Fruit fly (Drosophila melanogaster) whole organism: ENCODE results near the gene CG16863.

ENCODE experiments used
- CG8478 ChIP-seq: fragments of >200 bp; optimal IDR thresholded peaks from 2 replicates; lab custom pipeline; 2018; ENCODE audit warnings: inconsistent platforms
- Dll ChIP-seq: fragments of >200 bp; optimal IDR thresholded peaks from 2 replicates; lab custom pipeline; 2017
- EcR ChIP-seq, 2 experiments: fragments of >200 bp; optimal IDR thresholded peaks; 2 replicates each; lab custom pipeline; 2017; ENCODE audit warnings: missing biosample characterization in 2 of 2, missing genetic modification characterization in 2 of 2, missing genetic modification reagents in 2 of 2
- pan ChIP-seq: fragments of >200 bp; optimal IDR thresholded peaks from 2 replicates; lab custom pipeline; 2017
- psq ChIP-seq: fragments of >200 bp; optimal IDR thresholded peaks from 2 replicates; lab custom pipeline; 2017
- usp ChIP-seq: fragments of >200 bp; optimal IDR thresholded peaks from 2 replicates; lab custom pipeline; 2017; ENCODE audit warnings: missing biosample characterization, missing genetic modification characterization, mixed read lengths

Gene CG16863

DNA sequence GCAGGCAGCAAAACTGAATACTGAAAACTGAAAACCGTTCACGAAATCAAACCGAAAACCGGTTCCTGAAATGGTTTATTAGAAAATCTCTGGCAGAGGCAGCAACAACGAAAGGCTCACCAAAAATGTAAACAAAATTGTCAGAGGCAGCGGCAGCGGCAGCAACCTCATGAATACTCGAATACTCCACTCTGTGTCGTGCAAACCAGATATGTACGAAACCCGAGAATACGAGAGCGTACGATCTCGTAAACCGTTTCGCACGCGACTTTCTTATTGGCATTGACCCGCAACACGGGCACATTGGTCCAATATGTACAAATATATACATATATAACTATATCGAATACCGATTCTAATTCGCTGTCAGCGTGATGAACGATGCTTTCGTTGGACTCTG is 46.8 kb downstream of the CG16863 start:
- TF ChIP-seq usp (GFP tag; lab: Kevin White, UChicago): no peak
- TF ChIP-seq EcR (GFP tag; optimal IDR thresholded peaks at IDR 0.05; lab: Kevin White, UChicago): no peak
- TF ChIP-seq psq (lab: Kevin White, UChicago): no peak
- no peak for TF ChIP-seq CG8478 (lab: Kevin White, UChicago)
- no peak for TF ChIP-seq pan (lab: Kevin White, UChicago)
- TF ChIP-seq Dll: no peak

DNA sequence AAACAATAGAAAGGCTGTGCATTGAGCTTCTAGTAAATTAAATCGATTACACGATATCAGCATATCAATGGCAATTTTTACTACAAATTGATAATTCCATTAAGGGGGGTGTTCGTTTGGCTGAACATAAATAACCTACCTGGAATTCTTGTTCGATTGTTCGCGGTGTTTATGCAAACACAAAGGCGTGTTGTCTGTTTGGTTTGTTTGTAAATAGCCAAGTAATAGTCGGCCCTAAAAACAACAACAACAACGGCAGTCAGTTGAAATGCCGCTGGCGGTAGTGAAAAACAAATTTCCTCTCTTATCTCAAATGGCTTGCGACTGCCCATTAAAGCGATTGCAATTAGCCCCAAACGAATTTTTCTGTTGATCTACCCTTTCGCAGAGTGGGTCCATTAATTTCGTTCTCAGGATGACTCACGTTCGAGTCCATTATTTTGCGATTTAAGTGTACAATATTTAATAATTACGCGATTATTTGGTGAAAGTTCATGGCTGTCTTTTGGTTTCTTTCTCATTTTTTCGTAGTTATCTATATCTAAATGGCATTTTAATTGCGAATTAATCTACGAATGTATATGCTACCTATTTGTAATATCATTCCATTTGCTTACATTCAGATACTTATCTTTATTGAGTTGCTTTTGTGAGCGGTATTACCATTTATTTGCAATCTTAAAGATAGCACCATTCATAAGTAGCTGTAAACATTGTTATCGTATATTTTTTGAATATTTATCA is 48.1 kb downstream of the CG16863 start:
- TF ChIP-seq pan (lab: Kevin White, UChicago) (no peak), EcR (GFP tag; optimal IDR thresholded peaks at IDR 0.05; lab: Kevin White, UChicago) (no peak), usp (GFP tag; lab: Kevin White, UChicago) (no peak), Dll (no peak), psq (lab: Kevin White, UChicago) (no peak), CG8478 (lab: Kevin White, UChicago) (no peak)

DNA sequence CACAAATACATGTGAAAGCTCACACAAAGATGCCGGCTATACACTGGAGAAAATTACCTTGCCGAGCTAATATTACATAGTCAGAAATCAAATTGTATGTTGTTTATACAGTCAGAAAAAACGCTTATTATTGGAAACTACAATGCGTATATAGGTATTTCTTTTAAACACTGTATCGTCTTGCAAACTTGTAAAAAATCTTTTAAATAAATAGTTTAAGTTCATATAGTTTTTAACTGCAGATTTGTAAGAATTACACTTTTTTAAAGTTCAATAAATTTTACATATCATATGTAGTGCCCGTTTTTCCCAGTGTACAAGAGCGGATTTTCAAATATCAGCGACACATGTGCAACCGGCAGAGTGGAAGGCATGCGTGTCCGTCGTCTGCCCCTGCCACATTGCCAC is 49.0 kb downstream of the CG16863 start:
- no peak for TF ChIP-seq EcR (GFP tag; optimal IDR thresholded peaks at IDR 0.05; lab: Kevin White, UChicago)
- TF ChIP-seq Dll: no peak
- no peak for TF ChIP-seq pan (lab: Kevin White, UChicago)
- TF ChIP-seq CG8478 (lab: Kevin White, UChicago): no peak
- no peak for TF ChIP-seq psq (lab: Kevin White, UChicago)
- no peak for TF ChIP-seq usp (GFP tag; lab: Kevin White, UChicago)

DNA sequence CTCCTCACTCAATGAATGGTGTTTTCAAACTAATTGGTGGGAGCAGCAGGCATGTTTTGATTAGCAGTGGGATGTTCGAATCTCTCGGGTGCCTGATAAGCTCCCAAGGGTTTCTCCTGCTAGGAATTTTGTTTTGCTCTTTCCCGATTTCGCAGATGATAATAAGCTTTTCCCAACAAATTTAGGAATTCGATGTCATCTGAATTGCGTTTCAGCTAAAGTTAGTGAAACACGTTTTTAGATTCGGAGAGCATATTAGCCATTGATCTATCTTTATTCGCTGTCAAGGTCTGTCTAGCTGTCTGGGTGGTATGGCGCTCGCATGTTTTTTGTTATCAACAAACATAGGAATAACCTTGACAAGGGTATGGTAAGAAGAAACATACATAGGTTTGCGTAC is 50.7 kb downstream of the CG16863 start, which contains the start of gene CG33307:
TSS of gene CG33307 (minus strand) at position 13 of the 400 bp plus-strand sequence.
- TF ChIP-seq psq (lab: Kevin White, UChicago): no peak

DNA sequence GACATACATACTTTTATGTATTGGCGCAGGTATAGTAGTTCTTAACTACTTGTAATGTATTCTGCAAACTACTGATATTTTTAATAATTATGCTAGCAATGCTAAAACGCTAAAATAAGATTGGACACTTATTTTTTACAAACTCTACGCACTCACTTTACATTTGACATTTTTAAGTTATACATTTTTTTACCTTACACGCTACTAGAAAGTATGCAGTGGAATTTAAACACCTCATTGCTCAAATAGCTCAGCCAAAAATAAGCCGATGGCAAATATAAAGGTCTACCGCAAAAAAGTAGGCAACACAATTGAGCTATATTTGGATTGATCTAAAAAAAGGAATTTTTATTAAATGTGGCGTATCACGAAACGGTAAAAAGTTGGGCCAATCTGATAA is 51.3 kb downstream of the CG16863 start:
- TF ChIP-seq psq (lab: Kevin White, UChicago): no peak

DNA sequence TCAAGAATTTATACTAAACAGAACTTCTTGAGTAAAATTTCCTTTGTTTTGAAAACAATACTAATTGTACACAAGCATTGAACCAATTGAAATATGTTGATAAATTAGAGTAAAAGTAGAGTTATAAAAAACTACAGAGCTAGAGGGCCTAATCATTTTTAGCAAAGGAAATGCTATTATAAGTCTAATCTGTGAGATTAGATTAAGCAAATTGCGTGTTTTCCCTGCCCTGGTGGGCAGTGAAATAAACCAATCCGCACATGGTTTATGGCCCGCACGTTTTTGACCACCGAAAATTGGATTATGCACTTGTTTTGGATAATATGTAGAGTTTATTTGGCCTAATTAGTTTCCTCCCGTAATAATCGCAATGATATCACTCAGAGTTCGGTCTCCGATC is 51.8 kb downstream of the CG16863 start:
- no peak for TF ChIP-seq pan (lab: Kevin White, UChicago)
- no peak for TF ChIP-seq EcR (GFP tag; optimal IDR thresholded peaks at IDR 0.05; lab: Kevin White, UChicago)
- no peak for TF ChIP-seq usp (GFP tag; lab: Kevin White, UChicago)
- no peak for TF ChIP-seq CG8478 (lab: Kevin White, UChicago)
- no peak for TF ChIP-seq psq (lab: Kevin White, UChicago)
- TF ChIP-seq Dll: no peak
